Fruit fly (Drosophila melanogaster): ENCODE results near the gene nmd.

The nmd gene

DNA sequence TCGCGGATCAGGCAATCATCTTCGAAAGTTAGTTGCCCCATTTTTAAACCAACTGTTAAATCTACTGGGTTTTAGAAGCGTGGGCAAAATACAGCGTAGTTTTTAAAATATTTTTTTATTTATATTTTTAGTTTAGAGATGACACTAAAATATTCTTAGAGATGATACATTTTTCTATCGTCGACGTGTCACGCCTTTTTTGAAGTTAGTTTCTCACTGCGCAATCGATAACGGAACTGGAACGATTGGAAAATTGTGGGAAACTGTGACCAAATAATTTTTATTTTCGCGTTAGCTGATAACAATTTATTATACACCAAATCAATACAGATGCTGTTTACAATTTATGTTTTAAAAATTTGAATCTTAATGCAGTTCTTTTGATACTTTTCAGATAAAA, 25.1 kb downstream of the nmd start, which contains the start of gene Utx (continued):
- no peak for TF ChIP-seq sug (tag; optimal IDR thresholded peaks at IDR 0.05)
- peak; percentile 31 for TF ChIP-seq MESR4 (GFP tag; optimal IDR thresholded peaks at IDR 0.05)
- no peak for TF ChIP-seq CG9876 (GFP tag; optimal IDR thresholded peaks at IDR 0.05)
- TF ChIP-seq gt (GFP tag; IDR thresholded peaks at IDR 0.05): no peak
- peak; percentile 77 for TF ChIP-seq pzg (GFP tag; optimal IDR thresholded peaks at IDR 0.05)
- no peak for TF ChIP-seq CG11560 (tag; IDR thresholded peaks at IDR 0.05)
- no peak for TF ChIP-seq Oaz (GFP tag; IDR thresholded peaks at IDR 0.05)
- TF ChIP-seq gfzf (GFP tag; optimal IDR thresholded peaks at IDR 0.05): peak; percentile 25
- TF ChIP-seq slbo (GFP tag; IDR thresholded peaks at IDR 0.05): peak; percentile 57; the same call in 1 of the 2 replicates
- no peak for TF ChIP-seq CG6854 (GFP tag; optimal IDR thresholded peaks at IDR 0.05)
- TF ChIP-seq CG15073 (GFP tag; optimal IDR thresholded peaks at IDR 0.05): no peak
- TF ChIP-seq CG4854 (GFP tag; optimal IDR thresholded peaks at IDR 0.05): no peak
- no peak for TF ChIP-seq grau (tag; optimal IDR thresholded peaks at IDR 0.05)
- peak; percentile 51; the same call in 1 of the 3 replicates for TF ChIP-seq CG7963 (GFP tag; IDR thresholded peaks at IDR 0.05; ENCODE audit: partially characterized antibody)
- no peak for TF ChIP-seq ara (GFP tag; IDR thresholded peaks at IDR 0.05)
- peak; percentile 93 for TF ChIP-seq pfk (GFP tag; optimal IDR thresholded peaks at IDR 0.05)
- TF ChIP-seq Sox102F (GFP tag; optimal IDR thresholded peaks at IDR 0.05): no peak
- TF ChIP-seq CG9215 (GFP tag; IDR thresholded peaks at IDR 0.05): no peak
- no peak for TF ChIP-seq CG32532 (GFP tag; IDR thresholded peaks at IDR 0.05)
- no peak for TF ChIP-seq Sin3A (optimal IDR thresholded peaks at IDR 0.05)
- TF ChIP-seq CG4707 (GFP tag; optimal IDR thresholded peaks at IDR 0.05): no peak
- peak; percentile 49 for TF ChIP-seq CG2116 (GFP tag; optimal IDR thresholded peaks at IDR 0.05)
- no peak for TF ChIP-seq CG7839 (tag; optimal IDR thresholded peaks at IDR 0.05)
- peak; percentile 81 for TF ChIP-seq CG1024 (GFP tag; IDR thresholded peaks at IDR 0.05)
- TF ChIP-seq fu2 (GFP tag; optimal IDR thresholded peaks at IDR 0.05): no peak
- no peak for TF ChIP-seq unpg (GFP tag; optimal IDR thresholded peaks at IDR 0.05)
- TF ChIP-seq Dref (GFP tag; IDR thresholded peaks at IDR 0.05): peak; percentile 80
- peak; percentile 1 for TF ChIP-seq CG30403 (GFP tag; optimal IDR thresholded peaks at IDR 0.05)
- TF ChIP-seq onecut (GFP tag; IDR thresholded peaks at IDR 0.05): no peak
- TF ChIP-seq jumu (GFP tag; optimal IDR thresholded peaks at IDR 0.05): no peak
- no peak for TF ChIP-seq CG10565 (GFP tag; optimal IDR thresholded peaks at IDR 0.05)
- no peak for TF ChIP-seq rib (GFP tag; IDR thresholded peaks at IDR 0.05)
- no peak for TF ChIP-seq croc (GFP tag; conservative IDR thresholded peaks at IDR 0.05)
- no peak for TF ChIP-seq ems (GFP tag; optimal IDR thresholded peaks at IDR 0.05)
- no peak for TF ChIP-seq Mrtf (GFP tag; IDR thresholded peaks at IDR 0.05)
- TF ChIP-seq Max (GFP tag; optimal IDR thresholded peaks at IDR 0.05): no peak
- TF ChIP-seq z (GFP tag; IDR thresholded peaks at IDR 0.05): no peak
- TF ChIP-seq Bteb2 (GFP tag; optimal IDR thresholded peaks at IDR 0.05): no peak
- no peak for TF ChIP-seq CG12155 (GFP tag; optimal IDR thresholded peaks at IDR 0.05)
- TF ChIP-seq CG9797 (GFP tag; optimal IDR thresholded peaks at IDR 0.05): no peak
- TF ChIP-seq CG6791 (GFP tag; IDR thresholded peaks at IDR 0.05; ENCODE audit: partially characterized antibody): peak; percentile 91
- TF ChIP-seq hkb (optimal IDR thresholded peaks at IDR 0.05): no peak
- 0 out of 2 replicates have a peak, but pooled peaks have one; percentile 18 for TF ChIP-seq hkb (GFP tag; IDR thresholded peaks at IDR 0.05)
- TF ChIP-seq CG4424 (GFP tag; optimal IDR thresholded peaks at IDR 0.05): no peak
- TF ChIP-seq gcm (GFP tag; optimal IDR thresholded peaks at IDR 0.05): no peak
- TF ChIP-seq Spps (tag; optimal IDR thresholded peaks at IDR 0.05): no peak
- TF ChIP-seq dm (GFP tag; optimal IDR thresholded peaks at IDR 0.05): no peak
- peak; percentile 3 for TF ChIP-seq HmgZ (tag; optimal IDR thresholded peaks at IDR 0.05)
- no peak for TF ChIP-seq dimm (GFP tag; IDR thresholded peaks at IDR 0.05)
- TF ChIP-seq crp (GFP tag; optimal IDR thresholded peaks at IDR 0.05): no peak
- TF ChIP-seq CG4328 (GFP tag; optimal IDR thresholded peaks at IDR 0.05): no peak
- peak; percentile 89 for TF ChIP-seq CG16813 (GFP tag; IDR thresholded peaks at IDR 0.05; ENCODE audit: partially characterized antibody)
- TF ChIP-seq zen (tag; optimal IDR thresholded peaks at IDR 0.05): no peak
